Fruit fly (Drosophila melanogaster): ENCODE measurements around the gene MetRS-m.

MetRS-m gene

DNA sequence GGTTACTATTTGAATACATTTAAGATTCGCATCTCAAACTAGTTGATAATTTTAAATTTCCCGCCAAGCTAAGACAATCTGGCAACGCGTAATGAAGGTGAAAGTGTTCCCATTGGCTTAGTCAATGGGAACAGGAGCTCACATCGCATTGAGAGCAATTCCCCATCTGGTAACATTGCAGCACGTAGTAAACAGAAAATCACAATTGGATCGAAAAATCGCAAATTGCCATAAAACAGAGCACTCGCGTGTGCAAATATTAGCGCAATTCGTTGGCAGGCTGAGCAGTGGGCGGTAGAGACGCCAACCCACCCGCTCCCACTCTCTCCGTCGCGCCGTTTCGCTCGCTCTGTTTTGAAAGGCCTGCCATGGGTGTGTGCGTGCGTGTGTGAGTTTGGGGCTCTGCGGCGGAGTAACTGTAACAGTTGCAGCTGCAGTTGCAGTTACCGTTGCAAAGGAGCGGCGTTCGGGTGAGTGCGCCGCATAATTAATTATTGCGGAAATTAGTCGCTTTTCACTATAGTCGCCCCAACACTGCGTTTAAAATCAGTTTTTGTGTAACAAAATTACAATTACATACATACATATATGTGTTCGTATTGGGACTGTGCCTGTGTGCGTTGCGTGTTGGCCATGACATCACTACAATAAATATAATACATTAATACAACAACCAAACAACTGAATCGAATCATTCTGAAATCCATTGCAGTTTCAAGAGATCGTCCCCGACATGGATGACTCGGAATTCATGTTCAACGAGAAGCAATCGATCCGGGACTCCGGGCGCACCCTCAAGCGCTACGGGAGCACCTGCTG, 38.5 kb upstream of the MetRS-m start (continued):
- no peak for TF ChIP-seq CG13624 (GFP tag; optimal IDR thresholded peaks at IDR 0.05)
- TF ChIP-seq CG12942 (GFP tag; optimal IDR thresholded peaks at IDR 0.05), result no peak
- TF ChIP-seq nom (GFP tag; optimal IDR thresholded peaks at IDR 0.05), result peak; percentile 56
- 0 out of 2 replicates have a peak, but pooled peaks have one; percentile 27 for TF ChIP-seq sna (GFP tag; IDR thresholded peaks at IDR 0.05; ENCODE audit: partially characterized antibody)
- TF ChIP-seq CG10274 (GFP tag; optimal IDR thresholded peaks at IDR 0.05), result no peak
- no peak for TF ChIP-seq cas (GFP tag; IDR thresholded peaks at IDR 0.05)
- TF ChIP-seq gcm (GFP tag; optimal IDR thresholded peaks at IDR 0.05), result no peak
- TF ChIP-seq CG12155 (GFP tag; optimal IDR thresholded peaks at IDR 0.05), result no peak
- TF ChIP-seq esg (GFP tag; conservative IDR thresholded peaks at IDR 0.05), result no peak
- peak; percentile 83 for TF ChIP-seq MESR4 (GFP tag; optimal IDR thresholded peaks at IDR 0.05)
- TF ChIP-seq sd (tag; optimal IDR thresholded peaks at IDR 0.05), result no peak
- TF ChIP-seq CG33557 (GFP tag; optimal IDR thresholded peaks at IDR 0.05), result peak; percentile 18
- peak; percentile 31 for TF ChIP-seq CG2116 (GFP tag; optimal IDR thresholded peaks at IDR 0.05)
- no peak for TF ChIP-seq vvl (GFP tag; IDR thresholded peaks at IDR 0.05)
- TF ChIP-seq CG31365 (tag; optimal IDR thresholded peaks at IDR 0.05), result no peak
- TF ChIP-seq CG17186 (GFP tag; optimal IDR thresholded peaks at IDR 0.05), result no peak
- no peak for TF ChIP-seq tll (GFP tag; optimal IDR thresholded peaks at IDR 0.05)
- no peak for TF ChIP-seq dm (GFP tag; optimal IDR thresholded peaks at IDR 0.05)
- no peak for TF ChIP-seq CG7745 (tag; optimal IDR thresholded peaks at IDR 0.05)
- TF ChIP-seq Xrp1 (GFP tag; IDR thresholded peaks at IDR 0.05), result no peak
- no peak for TF ChIP-seq CG17361 (GFP tag; IDR thresholded peaks at IDR 0.05)
- TF ChIP-seq GATAe (GFP tag; conservative IDR thresholded peaks at IDR 0.05), result no peak
- TF ChIP-seq CG7372 (GFP tag; IDR thresholded peaks at IDR 0.05), result no peak
- TF ChIP-seq lov (optimal IDR thresholded peaks at IDR 0.05), result no peak
- TF ChIP-seq lov (GFP tag; IDR thresholded peaks at IDR 0.05), result 0 out of 3 replicates have a peak, but pooled peaks have one; percentile 3
- no peak for TF ChIP-seq chif (GFP tag; optimal IDR thresholded peaks at IDR 0.05)
- TF ChIP-seq ab (GFP tag; optimal IDR thresholded peaks at IDR 0.05), result no peak
- no peak for TF ChIP-seq CG3847 (GFP tag; IDR thresholded peaks at IDR 0.05)
- TF ChIP-seq E2f1 (GFP tag; IDR thresholded peaks at IDR 0.05), result no peak
- TF ChIP-seq CG4360 (GFP tag; IDR thresholded peaks at IDR 0.05), result no peak
- TF ChIP-seq Bteb2 (GFP tag; optimal IDR thresholded peaks at IDR 0.05), result no peak
- no peak for TF ChIP-seq CG8281 (tag; optimal IDR thresholded peaks at IDR 0.05)
- no peak for TF ChIP-seq CG13894 (tag; optimal IDR thresholded peaks at IDR 0.05)
- no peak for TF ChIP-seq CG1602 (GFP tag; optimal IDR thresholded peaks at IDR 0.05)
- TF ChIP-seq Antp (GFP tag; optimal IDR thresholded peaks at IDR 0.05), result no peak
- TF ChIP-seq zen2 (GFP tag; IDR thresholded peaks at IDR 0.05; ENCODE audit: partially characterized antibody), result no peak
- TF ChIP-seq lmd (GFP tag; IDR thresholded peaks at IDR 0.05), result no peak
- no peak for TF ChIP-seq sc (optimal IDR thresholded peaks at IDR 0.05)
- TF ChIP-seq sc (GFP tag; optimal IDR thresholded peaks at IDR 0.05), result no peak
- TF ChIP-seq toy (GFP tag; IDR thresholded peaks at IDR 0.05), result no peak
- no peak for TF ChIP-seq cato (GFP tag; optimal IDR thresholded peaks at IDR 0.05; ENCODE audit: borderline replicate concordance)
- no peak for TF ChIP-seq hth (optimal IDR thresholded peaks at IDR 0.05)
- no peak for TF ChIP-seq amos (GFP tag; IDR thresholded peaks at IDR 0.05; ENCODE audit: partially characterized antibody)
- no peak for TF ChIP-seq Hmr (GFP tag; optimal IDR thresholded peaks at IDR 0.05)
- no peak for TF ChIP-seq dati (GFP tag; IDR thresholded peaks at IDR 0.05)
- TF ChIP-seq CG11398 (GFP tag; optimal IDR thresholded peaks at IDR 0.05), result no peak
- no peak for TF ChIP-seq emc (GFP tag; optimal IDR thresholded peaks at IDR 0.05)
- TF ChIP-seq CG1233 (GFP tag; optimal IDR thresholded peaks at IDR 0.05), result no peak
- no peak for TF ChIP-seq Dbx (GFP tag; IDR thresholded peaks at IDR 0.05)
- peak; percentile 99 for TF ChIP-seq Blimp-1 (GFP tag; optimal IDR thresholded peaks at IDR 0.05)

Measured in whole organism, embryonic.